Fruit fly (Drosophila melanogaster): ENCODE measurements around the gene CG5151.
A peak's percentile ranks its signal among the peaks of the same experiment; 100 is the strongest.

DNA sequence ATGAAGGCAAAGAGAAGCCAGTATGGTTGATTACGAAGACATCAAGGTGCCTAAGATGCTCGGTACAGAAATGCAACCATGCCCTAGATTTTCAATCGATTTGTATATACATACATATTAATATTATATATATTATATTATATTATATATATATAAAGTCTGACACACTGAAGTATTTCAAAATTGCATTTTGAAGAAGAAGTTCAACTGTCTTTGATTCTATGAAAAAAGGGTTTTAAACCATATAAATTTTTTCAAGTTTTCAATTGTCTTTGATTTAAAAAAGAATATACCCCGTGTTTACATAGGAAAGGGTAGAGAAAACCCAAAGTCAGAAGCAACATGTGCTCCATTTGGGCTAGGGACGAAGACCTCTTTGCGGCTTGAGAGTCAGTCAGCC lies 10.3 kb upstream of the CG5151 start:
- TF ChIP-seq CG15710 (tag; optimal IDR thresholded peaks at IDR 0.05) (peak; percentile 90), CG10348 (GFP tag; IDR thresholded peaks at IDR 0.05) (no peak), Snoo (tag; optimal IDR thresholded peaks at IDR 0.05) (no peak), CG8159 (tag; optimal IDR thresholded peaks at IDR 0.05) (peak; percentile 93), CG14655 (GFP tag; optimal IDR thresholded peaks at IDR 0.05) (peak; percentile 60), D1 (tag; optimal IDR thresholded peaks at IDR 0.05) (peak; percentile 27)
